Worm (Caenorhabditis elegans) whole organism, L1 larva: ENCODE results near the gene fbxb-16.

Experiments
- tlp-1 ChIP-seq: fragments of 150-350 bp; optimal IDR thresholded peaks from 2 replicates; lab custom pipeline; 2014; ENCODE audit warnings: missing biosample characterization, missing genetic modification characterization
- zag-1 ChIP-seq: fragments of 150-350 bp; optimal IDR thresholded peaks from 2 replicates; lab custom pipeline; 2014; ENCODE audit warnings: missing biosample characterization, missing genetic modification characterization

DNA sequence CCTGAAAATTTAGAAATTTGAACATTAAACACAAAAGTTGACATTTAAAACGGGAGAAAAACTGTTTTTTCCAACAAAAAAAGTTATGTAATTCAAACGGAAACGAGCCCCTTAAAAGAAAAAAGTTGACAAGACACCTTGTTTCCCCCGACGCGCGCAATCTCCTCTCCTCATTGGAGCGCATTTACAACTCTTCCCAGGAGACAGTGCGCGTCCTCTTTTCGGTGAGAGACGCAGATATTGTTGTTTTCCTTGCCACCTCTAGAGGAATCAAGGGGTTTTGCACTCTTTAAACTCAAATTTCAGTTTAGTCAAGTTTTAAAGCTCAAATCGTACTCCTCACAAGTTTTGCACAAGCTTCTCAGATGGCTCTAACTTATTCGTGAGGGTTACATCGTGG lies 44.2 kb upstream of the fbxb-16 start, which contains the start of gene F58E1.13:
- TF ChIP-seq tlp-1 (tag; lab: Kevin White, UChicago): no peak
- TF ChIP-seq zag-1 (tag; lab: Kevin White, UChicago): no peak
